Worm (Caenorhabditis elegans) whole organism, L1 larva: ENCODE results near the gene H40L08.7.

Experiments used
- F16B12.6 ChIP-seq: fragments of 150-350 bp; optimal IDR thresholded peaks from 2 replicates; lab custom pipeline; 2014; ENCODE audit warnings: missing biosample characterization, missing genetic modification characterization
- Y116A8C.19 ChIP-seq: sonication (generic microtip); optimal IDR thresholded peaks from 2 replicates; lab custom pipeline; 2016; ENCODE audit warnings: missing compliant biosample characterization, missing genetic modification characterization, borderline replicate concordance
- aha-1 ChIP-seq: fragments of 150-350 bp; optimal IDR thresholded peaks from 2 replicates; lab custom pipeline; 2014; ENCODE audit warnings: missing biosample characterization, missing genetic modification characterization
- aly-2 ChIP-seq: fragments of 150-350 bp; optimal IDR thresholded peaks from 2 replicates; lab custom pipeline; 2014; ENCODE audit warnings: missing biosample characterization, missing genetic modification characterization
- ama-1 ChIP-seq: fragments of 150-350 bp; optimal IDR thresholded peaks from 2 replicates; lab custom pipeline; 2014
- ceh-63 ChIP-seq: fragments of 200-800 bp; sonication (Bioruptor generic); optimal IDR thresholded peaks from 2 replicates; lab custom pipeline; 2018; ENCODE audit warnings: mild to moderate bottlenecking, missing genetic modification characterization, missing compliant biosample characterization
- ceh-88 ChIP-seq: fragments of 200-800 bp; sonication (Bioruptor generic); IDR thresholded peaks from 2 replicates; pipeline ENCODE4 v1.3.6; 2022; ENCODE audit warnings: missing genetic modification characterization, missing compliant biosample characterization
- ceh-90 ChIP-seq: sonication (generic microtip); optimal IDR thresholded peaks from 2 replicates; lab custom pipeline; 2016; ENCODE audit warnings: missing genetic modification characterization, missing compliant biosample characterization
- ces-1 ChIP-seq: fragments of 150-350 bp; optimal IDR thresholded peaks from 2 replicates; lab custom pipeline; 2014; ENCODE audit warnings: missing biosample characterization, missing genetic modification reagents, missing genetic modification characterization
- efl-1 ChIP-seq, 4 experiments: fragments of 150-350 bp; optimal IDR thresholded peaks in 3 of 4; peaks in 1 of 4; 1 replicate in 1 of 4; 2 replicates in 3 of 4; lab custom pipeline; 2014; ENCODE audit warnings: missing biosample characterization in 2 of 4, missing genetic modification characterization in 2 of 4, missing genetic modification reagents in 2 of 4
- egl-27 ChIP-seq, 2 experiments: fragments of 150-350 bp in 1 of 2; sonication (generic microtip); optimal IDR thresholded peaks; 3 replicates each; lab custom pipeline; 2017 to 2018; ENCODE audit warnings: missing biosample characterization in 2 of 2, missing genetic modification characterization in 2 of 2, missing genetic modification reagents in 2 of 2
- elt-2 ChIP-seq: sonication (generic microtip); optimal IDR thresholded peaks from 2 replicates; lab custom pipeline; 2016; ENCODE audit warnings: missing genetic modification characterization, mild to moderate bottlenecking, inconsistent platforms, missing compliant biosample characterization, missing genetic modification reagents
- ets-5 ChIP-seq: fragments of 200-800 bp; sonication (Bioruptor generic); IDR thresholded peaks from 2 replicates; pipeline ENCODE4 v1.3.6; 2022; ENCODE audit warnings: missing genetic modification characterization, missing compliant biosample characterization
- fkh-4 ChIP-seq: sonication (generic microtip); optimal IDR thresholded peaks from 2 replicates; lab custom pipeline; 2016; ENCODE audit warnings: missing compliant biosample characterization, missing genetic modification characterization, borderline replicate concordance
- hlh-17 ChIP-seq: fragments of 200-800 bp; sonication (Bioruptor generic); optimal IDR thresholded peaks from 2 replicates; lab custom pipeline; 2018; ENCODE audit warnings: missing genetic modification characterization, mild to moderate bottlenecking, missing compliant biosample characterization, moderate library complexity, borderline replicate concordance
- hlh-4 ChIP-seq: sonication (generic microtip); optimal IDR thresholded peaks from 2 replicates; lab custom pipeline; 2016; ENCODE audit warnings: mild to moderate bottlenecking, missing genetic modification characterization, missing compliant biosample characterization
- isw-1 ChIP-seq: fragments of 200-800 bp; sonication (Bioruptor generic); IDR thresholded peaks from 2 replicates; pipeline ENCODE4 v1.3.6; 2022; ENCODE audit warnings: missing genetic modification characterization, missing compliant biosample characterization
- lin-13 ChIP-seq: fragments of 150-350 bp; optimal IDR thresholded peaks from 2 replicates; lab custom pipeline; 2014; ENCODE audit warnings: missing biosample characterization, missing genetic modification reagents, missing genetic modification characterization
- lin-14 ChIP-seq: fragments of 200-800 bp; sonication (Bioruptor generic); optimal IDR thresholded peaks from 2 replicates; lab custom pipeline; 2018; ENCODE audit warnings: mild to moderate bottlenecking, missing genetic modification characterization, moderate library complexity, missing compliant biosample characterization
- lin-35 ChIP-seq, 2 experiments: fragments of 150-350 bp; optimal IDR thresholded peaks; 2 replicates each; lab custom pipeline; 2014; ENCODE audit warnings: missing biosample characterization in 2 of 2, missing genetic modification characterization in 2 of 2, missing genetic modification reagents in 2 of 2
- lir-3 ChIP-seq: sonication (generic microtip); optimal IDR thresholded peaks from 2 replicates; lab custom pipeline; 2016; ENCODE audit warnings: mild to moderate bottlenecking, missing genetic modification characterization, moderate library complexity, missing compliant biosample characterization; ENCODE audit not compliant: poor library complexity
- lsy-2 ChIP-seq, 2 experiments: fragments of 150-350 bp; optimal IDR thresholded peaks; 2 replicates each; lab custom pipeline; 2014; ENCODE audit warnings: missing biosample characterization in 2 of 2, missing genetic modification characterization in 2 of 2
- mdl-1 ChIP-seq, 2 experiments: fragments of 150-350 bp; optimal IDR thresholded peaks; 2 replicates each; lab custom pipeline; 2014 to 2017; ENCODE audit warnings: missing biosample characterization in 2 of 2, missing genetic modification characterization in 2 of 2, inconsistent platforms in 1 of 2
- mef-2 ChIP-seq: fragments of 150-350 bp; optimal IDR thresholded peaks from 2 replicates; lab custom pipeline; 2014; ENCODE audit warnings: missing biosample characterization, missing genetic modification characterization
- mep-1 ChIP-seq: fragments of 150-350 bp; optimal IDR thresholded peaks from 2 replicates; lab custom pipeline; 2014; ENCODE audit warnings: missing biosample characterization, missing genetic modification characterization
- nhr-12 ChIP-seq: sonication (generic microtip); optimal IDR thresholded peaks from 2 replicates; lab custom pipeline; 2017; ENCODE audit warnings: missing biosample characterization, missing genetic modification characterization
- nhr-19 ChIP-seq: fragments of 200-800 bp; sonication (Bioruptor generic); conservative IDR thresholded peaks from 2 replicates; pipeline ENCODE4 v1.3.6; 2022; ENCODE audit warnings: missing genetic modification characterization, missing compliant biosample characterization
- nhr-28 ChIP-seq: fragments of 150-350 bp; optimal IDR thresholded peaks from 2 replicates; lab custom pipeline; 2014; ENCODE audit warnings: missing biosample characterization, missing genetic modification characterization
- nhr-71 ChIP-seq: sonication (generic microtip); optimal IDR thresholded peaks from 2 replicates; lab custom pipeline; 2016; ENCODE audit warnings: mild to moderate bottlenecking, missing genetic modification characterization, moderate library complexity, missing compliant biosample characterization
- nhr-77 ChIP-seq: fragments of 150-350 bp; optimal IDR thresholded peaks from 2 replicates; lab custom pipeline; 2014; ENCODE audit warnings: missing biosample characterization, missing genetic modification characterization
- nhr-90 ChIP-seq: sonication (generic microtip); optimal IDR thresholded peaks from 2 replicates; lab custom pipeline; 2016; ENCODE audit warnings: mild to moderate bottlenecking, missing genetic modification characterization, missing compliant biosample characterization; ENCODE audit not compliant: poor library complexity
- pag-3 ChIP-seq: sonication (generic microtip); optimal IDR thresholded peaks from 2 replicates; lab custom pipeline; 2017; ENCODE audit warnings: missing genetic modification characterization, mild to moderate bottlenecking, missing compliant biosample characterization, antibody characterized with exemption, borderline replicate concordance; ENCODE audit not compliant: insufficient read depth
- pax-3 ChIP-seq: fragments of 200-800 bp; sonication (Bioruptor generic); optimal IDR thresholded peaks from 2 replicates; lab custom pipeline; 2018; ENCODE audit warnings: mild to moderate bottlenecking, missing genetic modification characterization, moderate library complexity, missing compliant biosample characterization
- pqm-1 ChIP-seq: sonication (generic microtip); optimal IDR thresholded peaks from 3 replicates; lab custom pipeline; 2017; ENCODE audit warnings: missing biosample characterization, missing genetic modification characterization
- snpc-4 ChIP-seq: fragments of 150-350 bp; optimal IDR thresholded peaks from 2 replicates; lab custom pipeline; 2014; ENCODE audit warnings: missing biosample characterization, missing genetic modification characterization
- sox-4 ChIP-seq: sonication (generic microtip); optimal IDR thresholded peaks from 2 replicates; lab custom pipeline; 2016; ENCODE audit warnings: missing genetic modification characterization, missing compliant biosample characterization
- sup-37 ChIP-seq: fragments of 200-800 bp; sonication (Bioruptor generic); optimal IDR thresholded peaks from 2 replicates; lab custom pipeline; 2018; ENCODE audit warnings: mild to moderate bottlenecking, missing genetic modification characterization, missing compliant biosample characterization
- tlp-1 ChIP-seq: fragments of 150-350 bp; optimal IDR thresholded peaks from 2 replicates; lab custom pipeline; 2014; ENCODE audit warnings: missing biosample characterization, missing genetic modification characterization
- unc-130 ChIP-seq: fragments of 150-350 bp; optimal IDR thresholded peaks from 2 replicates; lab custom pipeline; 2017; ENCODE audit warnings: missing biosample characterization, missing genetic modification characterization, inconsistent platforms
- unc-30 ChIP-seq: sonication (generic microtip); optimal IDR thresholded peaks from 2 replicates; lab custom pipeline; 2017; ENCODE audit warnings: missing biosample characterization, missing genetic modification characterization
- unc-86 ChIP-seq: sonication (generic microtip); optimal IDR thresholded peaks from 2 replicates; lab custom pipeline; 2016; ENCODE audit warnings: missing genetic modification characterization, missing compliant biosample characterization
- xbp-1 ChIP-seq: sonication (generic microtip); optimal IDR thresholded peaks from 2 replicates; lab custom pipeline; 2016; ENCODE audit warnings: missing genetic modification characterization, missing compliant biosample characterization
- ztf-4 ChIP-seq: fragments of 150-350 bp; optimal IDR thresholded peaks from 2 replicates; lab custom pipeline; 2014; ENCODE audit warnings: missing biosample characterization, missing genetic modification characterization

Gene H40L08.7

ce11 chrX:15092775-15093386 lies 15.3 kb upstream of the H40L08.7 start:
- TF ChIP-seq lin-35 (GFP tag; optimal IDR thresholded peaks at IDR 0.05; lab: Kevin White, UChicago): no peak
- TF ChIP-seq snpc-4 (tag; lab: Kevin White, UChicago): peak; percentile 74
- TF ChIP-seq fkh-4: no peak
- TF ChIP-seq efl-1 (optimal IDR thresholded peaks at IDR 0.05; lab: Kevin White, UChicago): no peak
- peak in 1 of 2 experiments; percentile 87 for TF ChIP-seq efl-1 (GFP tag; optimal IDR thresholded peaks at IDR 0.05 in 1 of 2; lab: Kevin White, UChicago)
- TF ChIP-seq aly-2: no peak
- no peak for TF ChIP-seq aha-1 (tag; lab: Kevin White, UChicago)
- no peak for TF ChIP-seq lin-13
- no peak for TF ChIP-seq hlh-17 (GFP tag; lab: Kevin White, UChicago)

ce11 chrX:15089123-15089522 lies 11.6 kb upstream of the H40L08.7 start, which contains the start of gene flr-4:
TSS of gene flr-4 (plus strand) at chrX:15089397.
- TF ChIP-seq elt-2 (tag; lab: Kevin White, UChicago): peak; percentile 45
- TF ChIP-seq ces-1 (GFP tag; lab: Kevin White, UChicago): no peak
- TF ChIP-seq unc-86: no peak
- TF ChIP-seq lir-3 (tag; lab: Kevin White, UChicago): no peak
- peak in 1 of 2 experiments; percentile 16 for TF ChIP-seq lin-35 (GFP tag; optimal IDR thresholded peaks at IDR 0.05; lab: Kevin White, UChicago)

- no peak for TF ChIP-seq nhr-77 (tag; lab: Kevin White, UChicago)
- TF ChIP-seq nhr-19 (GFP tag; lab: Robert Waterston, UW): no peak
- TF ChIP-seq isw-1 (GFP tag; lab: Robert Waterston, UW): no peak
- TF ChIP-seq lsy-2 (tag; optimal IDR thresholded peaks at IDR 0.05; lab: Kevin White, UChicago): no peak
- TF ChIP-seq ceh-63 (GFP tag; lab: Kevin White, UChicago): no peak
- TF ChIP-seq ama-1 (lab: Kevin White, UChicago): no peak
- no peak for TF ChIP-seq pax-3 (tag; lab: Kevin White, UChicago)
- TF ChIP-seq mep-1: no peak
These were observed 10.2 kb upstream of the H40L08.7 start for ce11 chrX:15087752-15088151.

ce11 chrX:15084395-15084794 lies 6.9 kb upstream of the H40L08.7 start, which contains the start of gene F09B12.5:
TSS of gene F09B12.5 (plus strand) at chrX:15084695.
- no peak for TF ChIP-seq ceh-63 (GFP tag; lab: Kevin White, UChicago)
- TF ChIP-seq nhr-28 (tag; lab: Kevin White, UChicago): no peak
- TF ChIP-seq Y116A8C.19: no peak
- no peak for TF ChIP-seq hlh-4 (tag; lab: Kevin White, UChicago)
- no peak for TF ChIP-seq pag-3 (tag; lab: Kevin White, UChicago)
- no peak for TF ChIP-seq ces-1 (GFP tag; lab: Kevin White, UChicago)
- TF ChIP-seq lin-35 (GFP tag; optimal IDR thresholded peaks at IDR 0.05; lab: Kevin White, UChicago): no peak
- no peak for TF ChIP-seq unc-130
- no peak for TF ChIP-seq ceh-90
- TF ChIP-seq, all 84 proteins: peak for 0

- TF ChIP-seq unc-30 (no peak), F16B12.6 (tag; lab: Kevin White, UChicago) (no peak), fkh-4 (no peak), pqm-1 (no peak), tlp-1 (tag; lab: Kevin White, UChicago) (no peak), xbp-1 (tag; lab: Kevin White, UChicago) (peak; percentile 78), lin-14 (GFP tag; lab: Kevin White, UChicago) (no peak), ztf-4 (no peak), ama-1 (lab: Kevin White, UChicago) (no peak), mdl-1 (tag; optimal IDR thresholded peaks at IDR 0.05; lab: Kevin White, UChicago) (no peak), lsy-2 (tag; optimal IDR thresholded peaks at IDR 0.05; lab: Kevin White, UChicago) (peak in 1 of 2 experiments; percentile 44), nhr-71 (tag; lab: Kevin White, UChicago) (peak; percentile 25), nhr-90 (tag; lab: Kevin White, UChicago) (no peak), sox-4 (no peak), ets-5 (GFP tag; lab: Robert Waterston, UW) (no peak), mef-2 (no peak), mep-1 (peak; percentile 8), nhr-12 (tag; lab: Kevin White, UChicago) (no peak), aly-2 (no peak), sup-37 (GFP tag; lab: Kevin White, UChicago) (no peak), egl-27 (tag; optimal IDR thresholded peaks at IDR 0.05; lab: Kevin White, UChicago) (no peak), lir-3 (tag; lab: Kevin White, UChicago) (no peak), nhr-28 (tag; lab: Kevin White, UChicago) (no peak), ceh-88 (GFP tag; lab: Robert Waterston, UW) (no peak)
These were observed 6.3 kb upstream of the H40L08.7 start, which contains the start of gene H40L08.1 for ce11 chrX:15083795-15084194. TSS of gene H40L08.1 (minus strand) at chrX:15084086.
